Worm (Caenorhabditis elegans) whole organism, mixed stage, embryonic: ENCODE data around the gene F38A1.6.

Source experiments
- mab-5 ChIP-seq: fragments of 150-350 bp; optimal IDR thresholded peaks from 2 replicates; lab custom pipeline; 2014; ENCODE audit warnings: missing biosample characterization, missing genetic modification characterization
- pha-4 ChIP-seq: fragments of 150-350 bp; optimal IDR thresholded peaks from 2 replicates; lab custom pipeline; 2018; ENCODE audit warnings: missing biosample characterization, missing genetic modification reagents, missing genetic modification characterization
- snpc-4 ChIP-seq: fragments of 150-350 bp; optimal IDR thresholded peaks from 2 replicates; lab custom pipeline; 2014; ENCODE audit warnings: missing biosample characterization, missing genetic modification characterization
- sptf-1 ChIP-seq: sonication (generic microtip); optimal IDR thresholded peaks from 2 replicates; lab custom pipeline; 2017; ENCODE audit warnings: mild to moderate bottlenecking, missing genetic modification characterization, moderate library complexity, missing compliant biosample characterization

- TF ChIP-seq sptf-1 (no peak), snpc-4 (tag; lab: Kevin White, UChicago) (no peak), pha-4 (no peak), mab-5 (tag; lab: Kevin White, UChicago) (no peak)
Observed at ce11 chrIV:1243295-1243694, 8.4 kb upstream of the F38A1.6 start, which contains the start of gene F38A1.15.
